Fruit fly (Drosophila melanogaster): Measurements from ENCODE around the gene Tm2.

DNA sequence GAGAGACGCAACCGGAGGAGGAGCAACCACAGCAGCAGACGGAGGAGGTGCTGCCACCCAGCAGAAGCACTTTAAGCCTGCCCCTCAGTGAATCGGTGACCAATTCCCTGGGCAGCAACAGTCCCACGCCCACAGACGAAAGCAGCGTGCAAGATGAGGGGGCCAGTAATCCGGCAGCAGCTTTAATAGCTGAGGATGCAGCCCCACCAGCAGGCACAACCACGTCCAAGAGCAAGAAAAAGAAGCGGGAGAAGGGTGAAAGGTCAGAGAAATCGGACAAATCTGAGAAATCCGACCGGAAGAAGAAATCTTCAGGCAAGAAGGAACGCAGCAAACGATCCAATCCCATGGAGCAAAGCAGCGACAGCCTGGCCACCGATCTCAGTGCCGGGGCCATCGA lies 21.2 kb upstream of the Tm2 start:
- TF ChIP-seq CG14655 (GFP tag; optimal IDR thresholded peaks at IDR 0.05) (no peak), EcR (GFP tag; optimal IDR thresholded peaks at IDR 0.05) (no peak), Snoo (tag; optimal IDR thresholded peaks at IDR 0.05) (no peak), Ets98B (GFP tag; IDR thresholded peaks at IDR 0.05) (no peak), CG9948 (tag; optimal IDR thresholded peaks at IDR 0.05) (no peak), CG34367 (tag; optimal IDR thresholded peaks at IDR 0.05) (no peak), CG8159 (tag; optimal IDR thresholded peaks at IDR 0.05) (no peak), CG13204 (GFP tag; optimal IDR thresholded peaks at IDR 0.05) (no peak), CG10348 (GFP tag; IDR thresholded peaks at IDR 0.05) (no peak), CG15710 (tag; optimal IDR thresholded peaks at IDR 0.05) (no peak), CG12605 (GFP tag; IDR thresholded peaks at IDR 0.05) (no peak), CG4496 (GFP tag; IDR thresholded peaks at IDR 0.05) (no peak), Pif1A (GFP tag; optimal IDR thresholded peaks at IDR 0.05) (no peak), fd96Ca (GFP tag; IDR thresholded peaks at IDR 0.05) (no peak)

All from whole organism, pupa.